Worm (Caenorhabditis elegans): Measurements from ENCODE around the gene hex-1.

The hex-1 gene

DNA sequence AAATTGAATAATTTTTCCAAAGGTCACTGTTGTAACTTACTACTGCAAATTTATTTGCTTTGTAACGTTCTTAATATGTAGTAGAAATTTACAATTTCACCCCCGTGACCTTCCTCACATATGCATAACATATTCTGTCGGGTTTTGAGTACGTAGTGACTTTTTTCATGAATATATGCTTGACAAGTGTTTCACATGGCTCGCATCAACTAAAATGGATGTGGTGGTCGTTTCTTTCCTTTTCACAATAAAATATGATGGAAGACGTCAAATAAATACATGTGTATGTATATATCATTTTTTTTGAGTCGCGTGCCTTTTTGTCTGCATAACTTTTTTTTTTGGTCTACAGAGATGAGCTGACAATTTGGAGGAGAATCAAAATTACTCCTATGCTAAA, 45.4 kb downstream of the hex-1 start:
- TF ChIP-seq cog-1 (tag; optimal IDR thresholded peaks at IDR 0.05) (no peak), ztf-23 (GFP tag; IDR thresholded peaks at IDR 0.05) (no peak), klf-2 (GFP tag; conservative IDR thresholded peaks at IDR 0.05) (no peak), med-1 (GFP tag; optimal IDR thresholded peaks at IDR 0.05; ENCODE audit: insufficient read depth) (no peak), flt-1 (GFP tag; IDR thresholded peaks at IDR 0.05) (no peak), T22C8.4 (GFP tag; IDR thresholded peaks at IDR 0.05) (no peak), tab-1 (GFP tag; IDR thresholded peaks at IDR 0.05) (no peak), ztf-29 (GFP tag; IDR thresholded peaks at IDR 0.05) (no peak), ref-1 (GFP tag; conservative IDR thresholded peaks at IDR 0.05) (no peak)

DNA sequence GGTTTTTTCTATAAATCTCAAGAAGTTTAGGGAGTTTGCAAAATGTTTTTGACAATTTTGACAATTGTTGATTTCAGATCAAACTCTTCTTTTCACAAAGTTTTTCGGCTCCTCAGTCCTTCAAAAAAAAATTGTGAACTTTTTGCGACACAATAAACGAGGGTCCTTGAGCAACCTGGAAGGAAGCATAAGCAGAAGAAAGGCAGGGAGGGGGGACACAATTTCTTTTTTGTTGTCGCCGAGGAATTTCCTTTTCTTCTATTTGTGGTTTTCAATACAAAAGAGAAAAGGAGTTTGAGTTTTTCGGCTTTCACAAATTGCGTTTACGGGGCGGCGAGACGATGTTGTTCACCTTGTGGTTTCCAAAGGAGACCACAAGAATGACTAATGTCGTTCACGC, 45.8 kb downstream of the hex-1 start:
- TF ChIP-seq tab-1 (GFP tag; IDR thresholded peaks at IDR 0.05) = no peak
- TF ChIP-seq flt-1 (GFP tag; IDR thresholded peaks at IDR 0.05) = no peak
- TF ChIP-seq ztf-23 (GFP tag; IDR thresholded peaks at IDR 0.05) = no peak
- TF ChIP-seq ztf-29 (GFP tag; IDR thresholded peaks at IDR 0.05) = no peak
- no peak for TF ChIP-seq med-1 (GFP tag; optimal IDR thresholded peaks at IDR 0.05; ENCODE audit: insufficient read depth)
- TF ChIP-seq T22C8.4 (GFP tag; IDR thresholded peaks at IDR 0.05) = no peak
- no peak for TF ChIP-seq klf-2 (GFP tag; conservative IDR thresholded peaks at IDR 0.05)
- no peak for TF ChIP-seq ref-1 (GFP tag; conservative IDR thresholded peaks at IDR 0.05)
- no peak for TF ChIP-seq cog-1 (tag; optimal IDR thresholded peaks at IDR 0.05)

DNA sequence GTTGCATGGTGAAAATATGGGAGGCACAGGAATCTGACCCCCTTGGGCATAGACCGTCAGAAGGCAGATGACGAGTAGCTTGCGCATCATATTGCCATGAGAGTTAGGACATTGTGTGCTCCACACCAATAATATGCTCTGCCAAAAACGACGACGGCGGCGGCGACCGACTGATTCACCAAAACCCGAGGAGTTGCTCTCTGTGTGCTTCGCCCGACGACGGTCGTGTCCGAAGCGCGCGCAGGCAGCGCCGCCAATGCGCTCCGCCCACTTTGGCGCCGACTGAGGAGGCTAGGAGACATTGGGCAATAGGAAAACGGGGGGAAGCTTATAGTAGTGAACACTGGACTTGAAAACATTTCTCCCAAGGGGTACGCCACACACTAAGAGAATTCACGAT, 47.0 kb downstream of the hex-1 start, which contains the start of gene AH9.6:
TSS of gene AH9.6 (minus strand) at position 183 of the 400 bp plus-strand sequence.
- TF ChIP-seq ref-1 (GFP tag; conservative IDR thresholded peaks at IDR 0.05) = no peak

- no peak for TF ChIP-seq ztf-29 (GFP tag; IDR thresholded peaks at IDR 0.05)
- no peak for TF ChIP-seq klf-2 (GFP tag; conservative IDR thresholded peaks at IDR 0.05)
Measured at ce11 chrX:2271429-2271828, 50.5 kb downstream of the hex-1 start.

DNA sequence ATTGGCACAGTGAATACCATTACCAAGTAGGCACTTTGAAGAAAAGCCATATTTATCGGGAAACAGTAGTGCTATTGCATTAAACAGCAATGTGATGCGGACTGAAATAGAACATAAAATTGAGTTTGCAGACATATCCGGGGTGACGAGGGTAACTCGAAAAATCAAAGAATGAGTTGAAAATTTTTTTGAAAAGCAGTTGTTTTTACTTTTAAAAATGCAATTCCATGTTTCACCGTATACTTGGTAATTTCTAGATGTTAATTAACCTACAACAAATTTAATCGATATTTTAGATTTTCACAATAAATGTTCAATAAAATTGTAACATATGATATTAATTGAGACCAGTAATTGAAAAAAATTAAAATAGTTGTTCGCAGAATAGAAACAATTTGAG, 53.3 kb downstream of the hex-1 start, which contains the start of gene AH9.4:
TSS of gene AH9.4 (minus strand) at position 101 of the 400 bp plus-strand sequence.
- TF ChIP-seq flt-1 (GFP tag; IDR thresholded peaks at IDR 0.05) (no peak), ztf-23 (GFP tag; IDR thresholded peaks at IDR 0.05) (no peak), T22C8.4 (GFP tag; IDR thresholded peaks at IDR 0.05) (no peak), ref-1 (GFP tag; conservative IDR thresholded peaks at IDR 0.05) (no peak), tab-1 (GFP tag; IDR thresholded peaks at IDR 0.05) (no peak), ztf-29 (GFP tag; IDR thresholded peaks at IDR 0.05) (no peak), cog-1 (tag; optimal IDR thresholded peaks at IDR 0.05) (no peak), klf-2 (GFP tag; conservative IDR thresholded peaks at IDR 0.05) (no peak)

DNA sequence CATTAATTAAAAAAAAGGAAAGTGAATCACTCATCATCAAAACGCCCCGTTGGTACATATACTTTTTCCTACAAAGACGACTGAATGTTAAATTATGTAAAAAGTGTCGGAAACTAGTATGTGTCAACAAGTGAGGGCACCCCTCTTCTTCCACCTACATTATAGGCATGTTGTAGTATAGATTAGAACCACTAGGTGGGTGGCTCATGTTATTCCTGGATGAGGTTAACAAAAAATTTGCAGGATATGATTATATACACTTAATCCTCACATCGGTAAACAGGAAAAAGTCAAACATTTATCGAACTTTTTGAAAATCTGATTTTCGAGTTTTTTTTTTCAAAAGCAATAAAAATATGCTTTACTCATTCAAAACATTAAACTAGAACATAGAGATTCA, 55.0 kb downstream of the hex-1 start:
- TF ChIP-seq tab-1 (GFP tag; IDR thresholded peaks at IDR 0.05) (no peak), ztf-29 (GFP tag; IDR thresholded peaks at IDR 0.05) (no peak)

All from whole organism, midembryonic.